Worm (Caenorhabditis elegans) whole organism, L4 larva: ENCODE results near the gene F26D11.1.

ENCODE experiments used
- F37D6.2 ChIP-seq: sonication (generic microtip); optimal IDR thresholded peaks from 2 replicates; lab custom pipeline; 2016; ENCODE audit warnings: mild to moderate bottlenecking, missing genetic modification characterization, missing compliant biosample characterization
- T20F7.1 ChIP-seq: fragments of 200-800 bp; sonication (Bioruptor generic); optimal IDR thresholded peaks from 2 replicates; lab custom pipeline; 2018; ENCODE audit warnings: mild to moderate bottlenecking, missing genetic modification characterization, missing compliant biosample characterization
- T26A8.4 ChIP-seq: fragments of 200-800 bp; sonication (Bioruptor generic); IDR thresholded peaks from 2 replicates; pipeline ENCODE4 v1.3.6; 2022; ENCODE audit warnings: missing genetic modification characterization, missing compliant biosample characterization
- Y5F2A.4 ChIP-seq: fragments of 200-800 bp; sonication (Bioruptor generic); optimal IDR thresholded peaks from 2 replicates; lab custom pipeline; 2018; ENCODE audit warnings: mild to moderate bottlenecking, missing genetic modification characterization, missing compliant biosample characterization
- Y75B8A.6 ChIP-seq: fragments of 200-800 bp; sonication (Bioruptor generic); IDR thresholded peaks from 2 replicates; pipeline ENCODE4 v1.3.6; 2022; ENCODE audit warnings: missing genetic modification reagents, missing genetic modification characterization, missing compliant biosample characterization
- ama-1 ChIP-seq: fragments of 150-350 bp; optimal IDR thresholded peaks from 2 replicates; lab custom pipeline; 2014; ENCODE audit warnings: inconsistent platforms, mixed read lengths
- ceh-20 ChIP-seq: fragments of 200-800 bp; sonication (Bioruptor generic); IDR thresholded peaks from 2 replicates; pipeline ENCODE4 v1.3.6; 2022; ENCODE audit warnings: missing genetic modification reagents, missing genetic modification characterization, missing compliant biosample characterization
- ceh-32 ChIP-seq: sonication (generic microtip); optimal IDR thresholded peaks from 2 replicates; lab custom pipeline; 2016; ENCODE audit warnings: mild to moderate bottlenecking, missing genetic modification characterization, missing compliant biosample characterization; ENCODE audit not compliant: poor library complexity
- ces-1 ChIP-seq: fragments of 150-350 bp; sonication (generic microtip); optimal IDR thresholded peaks from 4 replicates; lab custom pipeline; 2014; ENCODE audit warnings: missing biosample characterization, missing genetic modification reagents, missing genetic modification characterization
- cey-2 ChIP-seq: sonication (generic microtip); optimal IDR thresholded peaks from 3 replicates; lab custom pipeline; 2017; ENCODE audit warnings: missing genetic modification characterization, mild to moderate bottlenecking, missing compliant biosample characterization, antibody characterized with exemption, borderline replicate concordance; ENCODE audit not compliant: insufficient read depth
- daf-12 ChIP-seq: fragments of 150-350 bp; optimal IDR thresholded peaks from 2 replicates; lab custom pipeline; 2014; ENCODE audit warnings: missing biosample characterization, missing genetic modification reagents, missing genetic modification characterization
- daf-16 ChIP-seq, 3 experiments: sonication (generic microtip); optimal IDR thresholded peaks; 2 replicates each; lab custom pipeline; 2016 to 2017; ENCODE audit warnings: missing genetic modification characterization in 3 of 3, missing genetic modification reagents in 3 of 3, mild to moderate bottlenecking in 2 of 3, missing compliant biosample characterization in 2 of 3, missing biosample characterization in 1 of 3, moderate library complexity in 1 of 3
- dmd-8 ChIP-seq: fragments of 200-800 bp; sonication (Bioruptor generic); IDR thresholded peaks from 2 replicates; pipeline ENCODE4 v1.3.6; 2022; ENCODE audit warnings: missing genetic modification characterization, missing compliant biosample characterization
- dmd-9 ChIP-seq: fragments of 200-800 bp; sonication (Bioruptor generic); IDR thresholded peaks from 2 replicates; pipeline ENCODE4 v1.3.6; 2022; ENCODE audit warnings: missing genetic modification reagents, missing genetic modification characterization, missing compliant biosample characterization
- dpl-1 ChIP-seq: fragments of 150-350 bp; optimal IDR thresholded peaks from 2 replicates; lab custom pipeline; 2014; ENCODE audit warnings: missing biosample characterization, missing genetic modification reagents, missing genetic modification characterization
- dve-1 ChIP-seq: sonication (generic microtip); optimal IDR thresholded peaks from 2 replicates; lab custom pipeline; 2017; ENCODE audit warnings: antibody characterized with exemption, mild to moderate bottlenecking, missing genetic modification characterization, missing compliant biosample characterization; ENCODE audit not compliant: insufficient read depth
- fkh-10 ChIP-seq: fragments of 150-350 bp; optimal IDR thresholded peaks from 2 replicates; lab custom pipeline; 2014; ENCODE audit warnings: missing biosample characterization, missing genetic modification reagents, missing genetic modification characterization
- hif-1 ChIP-seq, 2 experiments: sonication (generic microtip); optimal IDR thresholded peaks; 2 replicates each; lab custom pipeline; 2016 to 2017; ENCODE audit warnings: missing compliant biosample characterization in 2 of 2, missing genetic modification characterization in 2 of 2, missing genetic modification reagents in 2 of 2, missing genotype in 2 of 2, mild to moderate bottlenecking in 1 of 2
- hlh-11 ChIP-seq: fragments of 200-800 bp; sonication (Bioruptor generic); optimal IDR thresholded peaks from 2 replicates; lab custom pipeline; 2018; ENCODE audit warnings: mild to moderate bottlenecking, missing genetic modification characterization, missing compliant biosample characterization
- hmg-1.1 ChIP-seq: fragments of 200-800 bp; sonication (Bioruptor generic); IDR thresholded peaks from 2 replicates; pipeline ENCODE4 v1.3.6; 2022; ENCODE audit warnings: missing genetic modification reagents, missing genetic modification characterization, missing compliant biosample characterization
- lin-1 ChIP-seq: fragments of 200-800 bp; sonication (Bioruptor generic); IDR thresholded peaks from 2 replicates; pipeline ENCODE4 v1.3.6; 2022; ENCODE audit warnings: missing genetic modification reagents, missing genetic modification characterization, missing compliant biosample characterization
- lin-15B ChIP-seq: fragments of 150-350 bp; sonication (generic microtip); optimal IDR thresholded peaks from 3 replicates; lab custom pipeline; 2014; ENCODE audit warnings: missing biosample characterization, missing genetic modification characterization
- lin-29 ChIP-seq: fragments of 200-800 bp; sonication (Bioruptor generic); IDR thresholded peaks from 2 replicates; pipeline ENCODE4 v1.3.6; 2022; ENCODE audit warnings: missing genetic modification reagents, missing genetic modification characterization, missing compliant biosample characterization
- lin-38 ChIP-seq: fragments of 200-800 bp; sonication (Bioruptor generic); IDR thresholded peaks from 2 replicates; pipeline ENCODE4 v1.3.6; 2022; ENCODE audit warnings: missing genetic modification reagents, missing genetic modification characterization, missing compliant biosample characterization
- mdt-29 ChIP-seq: fragments of 200-800 bp; sonication (Bioruptor generic); IDR thresholded peaks from 2 replicates; pipeline ENCODE4 v1.3.6; 2022; ENCODE audit warnings: missing genetic modification reagents, missing genetic modification characterization, missing compliant biosample characterization
- nhr-10 ChIP-seq: fragments of 150-350 bp; optimal IDR thresholded peaks from 2 replicates; lab custom pipeline; 2014; ENCODE audit warnings: missing biosample characterization, missing genetic modification characterization
- nhr-102 ChIP-seq: sonication (generic microtip); optimal IDR thresholded peaks from 2 replicates; lab custom pipeline; 2016; ENCODE audit warnings: mild to moderate bottlenecking, missing genetic modification characterization, moderate library complexity, missing compliant biosample characterization
- nhr-11 ChIP-seq: fragments of 150-350 bp; optimal IDR thresholded peaks from 2 replicates; lab custom pipeline; 2014; ENCODE audit warnings: missing biosample characterization, missing genetic modification characterization
- nhr-28 ChIP-seq: fragments of 150-350 bp; optimal IDR thresholded peaks from 2 replicates; lab custom pipeline; 2014; ENCODE audit warnings: missing biosample characterization, missing genetic modification characterization
- nhr-48 ChIP-seq: sonication (generic microtip); optimal IDR thresholded peaks from 2 replicates; lab custom pipeline; 2016; ENCODE audit warnings: mild to moderate bottlenecking, missing genetic modification characterization, missing compliant biosample characterization
- nhr-6 ChIP-seq: fragments of 150-350 bp; optimal IDR thresholded peaks from 2 replicates; lab custom pipeline; 2014; ENCODE audit warnings: missing biosample characterization, missing genetic modification characterization
- pha-4 ChIP-seq, 2 experiments: fragments of 150-350 bp in 1 of 2; fragments of 200-800 bp in 1 of 2; sonication (Bioruptor generic) in 1 of 2; IDR thresholded peaks in 1 of 2; optimal IDR thresholded peaks in 1 of 2; 2 replicates each; pipeline versions ENCODE4 v1.3.6 to Lab custom; 2014 to 2022; ENCODE audit warnings: missing genetic modification characterization in 2 of 2, missing genetic modification reagents in 2 of 2, missing biosample characterization in 1 of 2, missing compliant biosample characterization in 1 of 2
- php-3 ChIP-seq: fragments of 200-800 bp; sonication (Bioruptor generic); IDR thresholded peaks from 2 replicates; pipeline ENCODE4 v1.3.6; 2022; ENCODE audit warnings: missing genetic modification reagents, missing genetic modification characterization, missing compliant biosample characterization
- pqm-1 ChIP-seq: sonication (generic microtip); optimal IDR thresholded peaks from 2 replicates; lab custom pipeline; 2017; ENCODE audit warnings: missing biosample characterization, missing genetic modification characterization
- rbr-2 ChIP-seq: sonication (generic microtip); optimal IDR thresholded peaks from 2 replicates; lab custom pipeline; 2016; ENCODE audit warnings: missing genotype, missing genetic modification characterization, missing compliant biosample characterization
- sdz-12 ChIP-seq: fragments of 200-800 bp; sonication (Bioruptor generic); optimal IDR thresholded peaks from 2 replicates; lab custom pipeline; 2018; ENCODE audit warnings: mild to moderate bottlenecking, missing genetic modification characterization, missing compliant biosample characterization
- spr-3 ChIP-seq: fragments of 200-800 bp; sonication (Bioruptor generic); optimal IDR thresholded peaks from 2 replicates; lab custom pipeline; 2018; ENCODE audit warnings: mild to moderate bottlenecking, missing genetic modification characterization, missing compliant biosample characterization
- unc-62 ChIP-seq, 3 experiments: fragments of 150-350 bp in 1 of 3; sonication (generic microtip); optimal IDR thresholded peaks in 2 of 3; peaks in 1 of 3; 1 replicate in 1 of 3; 2 replicates in 2 of 3; lab custom pipeline; 2014 to 2017; ENCODE audit warnings: missing biosample characterization in 3 of 3, missing genetic modification characterization in 3 of 3, missing genetic modification reagents in 3 of 3, missing genotype in 1 of 3
- vab-7 ChIP-seq: fragments of 200-800 bp; sonication (Bioruptor generic); IDR thresholded peaks from 2 replicates; pipeline ENCODE4 v1.3.6; 2022; ENCODE audit warnings: missing genetic modification reagents, missing genetic modification characterization, missing compliant biosample characterization
- zag-1 ChIP-seq: fragments of 150-350 bp; optimal IDR thresholded peaks from 2 replicates; lab custom pipeline; 2014; ENCODE audit warnings: missing biosample characterization, missing genetic modification characterization
- zip-11 ChIP-seq: fragments of 200-800 bp; sonication (Bioruptor generic); IDR thresholded peaks from 2 replicates; pipeline ENCODE4 v1.3.6; 2022; ENCODE audit warnings: missing genetic modification characterization, missing compliant biosample characterization

The F26D11.1 gene

DNA sequence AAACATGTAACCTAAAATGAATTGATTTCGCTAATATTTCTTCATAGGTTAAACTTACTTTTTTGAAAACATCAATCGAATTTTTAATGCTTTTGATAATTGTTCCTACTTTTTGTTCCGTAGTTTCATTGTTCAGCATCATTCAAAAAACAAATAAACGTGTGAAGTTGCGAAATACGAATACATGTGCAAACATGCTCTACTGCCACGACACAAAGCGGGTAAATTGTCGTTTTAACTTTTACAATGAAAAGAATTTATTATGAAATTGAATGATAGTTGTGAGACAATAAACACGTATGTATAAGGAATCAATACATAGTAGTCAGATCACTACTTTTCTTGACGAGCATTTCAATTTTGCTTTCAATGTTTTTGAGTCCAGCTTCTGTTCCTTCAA is 26.2 kb upstream of the F26D11.1 start, which contains the start of gene F26D11.12:
Gene F26D11.12 (minus strand): TSS at position 145 of the 400 bp plus-strand sequence.
- TF ChIP-seq nhr-48 (tag; lab: Kevin White, UChicago) (no peak), nhr-10 (tag; lab: Kevin White, UChicago) (no peak), zag-1 (tag; lab: Kevin White, UChicago) (no peak), F37D6.2 (tag; lab: Kevin White, UChicago) (no peak), dpl-1 (GFP tag; lab: Kevin White, UChicago) (peak; percentile 69), zip-11 (no peak), Y75B8A.6 (GFP tag; lab: Robert Waterston, UW) (no peak), hmg-1.1 (GFP tag; lab: Robert Waterston, UW) (no peak), sdz-12 (no peak), lin-1 (GFP tag; lab: Robert Waterston, UW) (no peak), fkh-10 (no peak), vab-7 (GFP tag; lab: Robert Waterston, UW) (no peak), pha-4 (GFP tag; IDR thresholded peaks at IDR 0.05; lab: Robert Waterston, UW) (no peak), pha-4 (tag; optimal IDR thresholded peaks at IDR 0.05; lab: Kevin White, UChicago) (no peak), nhr-28 (tag; lab: Kevin White, UChicago) (peak; percentile 10), dmd-8 (GFP tag; lab: Robert Waterston, UW) (no peak), pqm-1 (tag; lab: Kevin White, UChicago) (peak; percentile 50), mdt-29 (GFP tag; lab: Robert Waterston, UW) (no peak), lin-15B (tag; lab: Kevin White, UChicago) (no peak), Y5F2A.4 (GFP tag; lab: Kevin White, UChicago) (no peak), ceh-20 (GFP tag; lab: Robert Waterston, UW) (no peak), ama-1 (lab: Kevin White, UChicago) (no peak), nhr-6 (tag; lab: Kevin White, UChicago) (no peak), daf-16 (GFP tag; optimal IDR thresholded peaks at IDR 0.05; lab: Kevin White, UChicago) (no peak), daf-16 (tag; optimal IDR thresholded peaks at IDR 0.05; lab: Kevin White, UChicago) (peak; percentile 67), T26A8.4 (no peak), dmd-9 (no peak), daf-12 (tag; lab: Kevin White, UChicago) (no peak), rbr-2 (no peak), php-3 (GFP tag; lab: Robert Waterston, UW) (0 out of 2 replicates have a peak, but pooled peaks have one; percentile 17), nhr-102 (tag; lab: Kevin White, UChicago) (no peak), hif-1 (tag; optimal IDR thresholded peaks at IDR 0.05; lab: Kevin White, UChicago) (no peak), spr-3 (GFP tag; lab: Kevin White, UChicago) (no peak), lin-38 (GFP tag; lab: Robert Waterston, UW) (no peak), ces-1 (no peak), unc-62 (GFP tag; optimal IDR thresholded peaks at IDR 0.05 in 1 of 2; lab: Kevin White, UChicago) (peak in 1 of 2 experiments; percentile 83), unc-62 (tag; optimal IDR thresholded peaks at IDR 0.05; lab: Kevin White, UChicago) (no peak), lin-29 (GFP tag; lab: Robert Waterston, UW) (no peak), hlh-11 (tag; lab: Kevin White, UChicago) (no peak), dve-1 (peak; percentile 38), ceh-32 (no peak), cey-2 (tag; lab: Kevin White, UChicago) (no peak), T20F7.1 (GFP tag; lab: Kevin White, UChicago) (peak; percentile 15), nhr-11 (tag; lab: Kevin White, UChicago) (no peak)
